Fruit fly (Drosophila melanogaster): ENCODE measurements around the gene CG14260.

- TF ChIP-seq kay (GFP tag; ENCODE audit: borderline replicate concordance) (no peak), CG12768 (GFP tag; optimal IDR thresholded peaks at IDR 0.05) (no peak), toe (GFP tag; optimal IDR thresholded peaks at IDR 0.05) (no peak), CG7045 (GFP tag; optimal IDR thresholded peaks at IDR 0.05) (no peak), CG11617 (GFP tag; optimal IDR thresholded peaks at IDR 0.05) (no peak), tj (GFP tag; optimal IDR thresholded peaks at IDR 0.05) (no peak), Crg-1 (GFP tag; optimal IDR thresholded peaks at IDR 0.05) (no peak), Clk (GFP tag; optimal IDR thresholded peaks at IDR 0.05) (no peak), CG33017 (tag; optimal IDR thresholded peaks at IDR 0.05) (no peak), cic (GFP tag; optimal IDR thresholded peaks at IDR 0.05) (no peak), bab1 (GFP tag; optimal IDR thresholded peaks at IDR 0.05) (no peak), CG1620 (GFP tag; optimal IDR thresholded peaks at IDR 0.05) (no peak)
Measured at dm6 chr3R:27250907-27251306, 14.3 kb upstream of the CG14260 start, which contains the start of the genes TTLL6B and TfIIA-L.
